Fruit fly (Drosophila melanogaster): ENCODE results near the gene CG8086.

DNA sequence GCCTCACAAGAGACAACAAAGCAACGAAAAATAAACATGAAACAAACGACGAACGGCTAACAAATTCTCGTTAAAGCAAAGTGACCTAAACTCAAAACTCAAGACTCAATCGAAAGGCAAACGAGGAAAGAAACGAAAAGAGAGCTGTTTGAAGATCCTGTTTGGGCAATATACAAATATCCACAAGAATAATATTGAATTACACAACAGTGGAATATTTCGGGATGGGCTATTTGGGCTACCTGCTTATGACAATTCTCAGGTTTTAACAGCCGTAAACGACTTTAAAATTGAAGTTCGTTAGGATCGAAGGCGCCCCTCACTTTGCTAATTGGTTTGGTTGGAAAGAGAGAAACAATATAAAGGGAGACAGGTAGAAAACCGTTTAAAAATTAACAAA, 19.0 kb upstream of the CG8086 start:
- TF ChIP-seq CG6854 (GFP tag; optimal IDR thresholded peaks at IDR 0.05) (no peak), CG11294 (GFP tag; IDR thresholded peaks at IDR 0.05) (no peak), CG6808 (GFP tag; optimal IDR thresholded peaks at IDR 0.05) (no peak), Met (GFP tag; optimal IDR thresholded peaks at IDR 0.05) (no peak), Gug (GFP tag; IDR thresholded peaks at IDR 0.05) (no peak), CG32006 (GFP tag; optimal IDR thresholded peaks at IDR 0.05) (no peak), topi (GFP tag; optimal IDR thresholded peaks at IDR 0.05) (no peak)

Data from whole organism, prepupa.